Fruit fly (Drosophila melanogaster) whole organism, embryonic: ENCODE measurements around the gene trv.
A peak's percentile ranks its signal among the peaks of the same experiment; 100 is the strongest.

ENCODE experiments used
- Adf1 ChIP-seq: fragments of 200-800 bp; sonication (Bioruptor generic); IDR thresholded peaks from 2 replicates; pipeline ENCODE4 v1.3.6; 2022; ENCODE audit warnings: missing biosample characterization, missing genetic modification characterization
- CG10366 ChIP-seq: fragments of 200-800 bp; sonication (Bioruptor generic); IDR thresholded peaks from 2 replicates; pipeline ENCODE4 v1.3.6; 2022; ENCODE audit warnings: missing biosample characterization, missing genetic modification characterization
- CG12071 ChIP-seq: fragments of 200-800 bp; sonication (Bioruptor generic); optimal IDR thresholded peaks from 3 replicates; lab custom pipeline; 2018; ENCODE audit warnings: missing biosample characterization, mild to moderate bottlenecking, missing genetic modification characterization
- CG12219 ChIP-seq: fragments of 200-800 bp; sonication (Bioruptor generic); optimal IDR thresholded peaks from 3 replicates; lab custom pipeline; 2018; ENCODE audit warnings: missing biosample characterization, mild to moderate bottlenecking, missing genetic modification characterization
- CG15601 ChIP-seq: fragments of 200-800 bp; sonication (Bioruptor generic); optimal IDR thresholded peaks from 3 replicates; lab custom pipeline; 2019; ENCODE audit warnings: missing biosample characterization, mild to moderate bottlenecking, missing genetic modification characterization, moderate library complexity
- CG17186 ChIP-seq: fragments of 200-800 bp; sonication (Bioruptor generic); optimal IDR thresholded peaks from 3 replicates; lab custom pipeline; 2017; ENCODE audit warnings: missing biosample characterization, missing genetic modification reagents, missing genetic modification characterization
- CG17359 ChIP-seq: fragments of 200-800 bp; sonication (Bioruptor generic); optimal IDR thresholded peaks from 3 replicates; lab custom pipeline; 2018; ENCODE audit warnings: missing biosample characterization, mild to moderate bottlenecking, missing genetic modification characterization, moderate library complexity
- CG17568 ChIP-seq: fragments of 200-800 bp; sonication (Bioruptor generic); optimal IDR thresholded peaks from 2 replicates; lab custom pipeline; 2018; ENCODE audit warnings: missing biosample characterization, mild to moderate bottlenecking, missing genetic modification characterization, moderate library complexity
- CG3163 ChIP-seq: fragments of 200-800 bp; sonication (Bioruptor generic); optimal IDR thresholded peaks from 3 replicates; lab custom pipeline; 2016; ENCODE audit warnings: missing biosample characterization, missing genetic modification characterization
- CG3407 ChIP-seq: fragments of 200-800 bp; sonication (Bioruptor generic); optimal IDR thresholded peaks from 2 replicates; lab custom pipeline; 2018; ENCODE audit warnings: missing biosample characterization, mild to moderate bottlenecking, missing genetic modification characterization
- CG4424 ChIP-seq: fragments of 200-800 bp; sonication (Bioruptor generic); optimal IDR thresholded peaks from 3 replicates; lab custom pipeline; 2016; ENCODE audit warnings: missing biosample characterization, missing genetic modification characterization
- Drgx ChIP-seq: fragments of 200-800 bp; sonication (Bioruptor generic); IDR thresholded peaks from 2 replicates; pipeline ENCODE4 v1.3.6; 2022; ENCODE audit warnings: missing biosample characterization, missing genetic modification characterization
- HHEX ChIP-seq: fragments of 200-800 bp; sonication (Bioruptor generic); optimal IDR thresholded peaks from 3 replicates; lab custom pipeline; 2017; ENCODE audit warnings: missing biosample characterization, mild to moderate bottlenecking, missing genetic modification characterization, missing genetic modification reagents
- Hr3 ChIP-seq: fragments of 200-800 bp; sonication (Bioruptor generic); optimal IDR thresholded peaks from 3 replicates; lab custom pipeline; 2016; ENCODE audit warnings: missing biosample characterization, missing genetic modification characterization
- Lim3 ChIP-seq: fragments of 200-800 bp; sonication (Bioruptor generic); IDR thresholded peaks from 2 replicates; pipeline ENCODE4 v1.3.6; 2022; ENCODE audit warnings: missing biosample characterization, missing genetic modification characterization
- MTF-1 ChIP-seq: fragments of 200-800 bp; sonication (Bioruptor generic); optimal IDR thresholded peaks from 2 replicates; lab custom pipeline; 2018; ENCODE audit warnings: missing biosample characterization, mild to moderate bottlenecking, missing genetic modification characterization, borderline replicate concordance
- Max ChIP-seq: fragments of 200-800 bp; sonication (Bioruptor generic); optimal IDR thresholded peaks from 2 replicates; lab custom pipeline; 2016; ENCODE audit warnings: missing biosample characterization, mild to moderate bottlenecking, missing genetic modification characterization
- Neu2 ChIP-seq: fragments of 200-800 bp; sonication (Bioruptor generic); optimal IDR thresholded peaks from 3 replicates; lab custom pipeline; 2016; ENCODE audit warnings: missing biosample characterization, missing genetic modification characterization, borderline replicate concordance
- Opbp ChIP-seq: fragments of 200-800 bp; sonication (Bioruptor generic); IDR thresholded peaks from 3 replicates; pipeline ENCODE4 v1.3.6; 2022; ENCODE audit warnings: missing biosample characterization, missing genetic modification characterization; ENCODE audit not compliant: partially characterized antibody
- Optix ChIP-seq: fragments of 200-800 bp; sonication (Bioruptor generic); IDR thresholded peaks from 3 replicates; pipeline ENCODE4 v1.3.6; 2022; ENCODE audit warnings: missing biosample characterization, missing genetic modification characterization
- Sox100B ChIP-seq: fragments of 200-800 bp; sonication (Bioruptor generic); optimal IDR thresholded peaks from 3 replicates; lab custom pipeline; 2018; ENCODE audit warnings: missing biosample characterization, mild to moderate bottlenecking, missing genetic modification characterization
- bab2 ChIP-seq: fragments of 200-800 bp; sonication (Bioruptor generic); optimal IDR thresholded peaks from 2 replicates; lab custom pipeline; 2016; ENCODE audit warnings: missing biosample characterization, missing genetic modification characterization
- br ChIP-seq: fragments of >200 bp; optimal IDR thresholded peaks from 2 replicates; lab custom pipeline; 2017
- croc ChIP-seq: fragments of 200-800 bp; sonication (Bioruptor generic); conservative IDR thresholded peaks from 3 replicates; pipeline ENCODE4 v1.3.6; 2022; ENCODE audit warnings: missing biosample characterization, missing genetic modification characterization
- ewg ChIP-seq: fragments of 200-800 bp; sonication (Bioruptor generic); optimal IDR thresholded peaks from 3 replicates; lab custom pipeline; 2017; ENCODE audit warnings: mild to moderate bottlenecking, missing biosample characterization, missing genetic modification reagents, missing genetic modification characterization
- lov ChIP-seq, 2 experiments: fragments of 200-800 bp in 1 of 2; fragments of >200 bp in 1 of 2; sonication (Bioruptor generic) in 1 of 2; IDR thresholded peaks in 1 of 2; optimal IDR thresholded peaks in 1 of 2; 2 replicates in 1 of 2; 3 replicates in 1 of 2; pipeline versions ENCODE4 v1.3.6 to Lab custom; 2017 to 2022; ENCODE audit warnings: missing biosample characterization in 1 of 2, missing genetic modification characterization in 1 of 2
- pan ChIP-seq, 4 experiments: fragments of >200 bp in 3 of 4; fragments of 200-800 bp in 1 of 4; sonication (Bioruptor generic) in 1 of 4; optimal IDR thresholded peaks in 3 of 4; IDR thresholded peaks in 1 of 4; 2 replicates each; pipeline versions ENCODE4 v1.3.6 to Lab custom; 2017 to 2022; ENCODE audit warnings: missing biosample characterization in 2 of 4, missing genetic modification characterization in 2 of 4, mixed read lengths in 1 of 4
- tio ChIP-seq: fragments of 200-800 bp; sonication (Bioruptor generic); optimal IDR thresholded peaks from 2 replicates; lab custom pipeline; 2017; ENCODE audit warnings: missing biosample characterization, missing genetic modification characterization, inconsistent platforms

trv gene

DNA sequence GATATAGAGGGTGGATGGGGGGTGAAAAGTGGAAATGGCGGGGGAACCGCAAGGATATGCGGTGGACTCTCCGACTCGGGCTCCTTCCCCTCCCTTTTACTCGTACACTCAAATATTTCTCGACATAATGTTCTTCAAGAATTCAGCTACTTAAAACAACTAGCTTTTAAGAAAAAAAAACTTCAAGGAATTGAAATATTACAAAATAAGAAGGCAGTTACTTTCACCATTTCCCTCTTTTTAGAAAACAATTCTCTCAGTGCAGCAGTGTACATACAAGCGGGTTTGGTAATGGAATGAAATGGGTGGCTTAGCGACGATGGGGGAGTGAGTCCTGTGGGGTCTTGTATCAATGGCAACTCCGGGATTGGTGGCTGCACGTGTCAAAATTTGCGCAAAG, 91.7 kb downstream of the trv start (continued):
- TF ChIP-seq bab2 (GFP tag; lab: Kevin White, UChicago) (peak; percentile 16), CG3407 (no peak), Lim3 (GFP tag; lab: Robert Waterston, UW) (no peak), Neu2 (no peak), Opbp (GFP tag; lab: Robert Waterston, UW) (no peak), CG12219 (GFP tag; lab: Kevin White, UChicago) (no peak), Hr3 (GFP tag; lab: Kevin White, UChicago) (no peak), CG17568 (GFP tag; lab: Kevin White, UChicago) (no peak), HHEX (GFP tag; lab: Kevin White, UChicago) (peak; percentile 9), CG17186 (GFP tag; lab: Kevin White, UChicago) (no peak), CG10366 (no peak), CG4424 (GFP tag; lab: Kevin White, UChicago) (no peak), Adf1 (GFP tag; lab: Robert Waterston, UW) (no peak), Drgx (GFP tag; lab: Robert Waterston, UW) (no peak), CG17359 (tag; lab: Kevin White, UChicago) (peak; percentile 67), Optix (GFP tag; lab: Robert Waterston, UW) (no peak), pan (optimal IDR thresholded peaks at IDR 0.05; lab: Kevin White, UChicago) (no peak), pan (GFP tag; optimal IDR thresholded peaks at IDR 0.05 in 1 of 2, IDR thresholded peaks at IDR 0.05 in 1 of 2) (peak in 1 of 2 experiments; percentile 14), Max (GFP tag; lab: Kevin White, UChicago) (no peak), CG12071 (GFP tag; lab: Kevin White, UChicago) (peak; percentile 19), tio (GFP tag; lab: Kevin White, UChicago) (no peak), ewg (GFP tag; lab: Kevin White, UChicago) (peak; percentile 16), CG3163 (GFP tag; lab: Kevin White, UChicago) (no peak), Sox100B (peak; percentile 12), croc (no peak), lov (optimal IDR thresholded peaks at IDR 0.05; lab: Kevin White, UChicago) (no peak), lov (GFP tag; IDR thresholded peaks at IDR 0.05; lab: Robert Waterston, UW) (no peak)

DNA sequence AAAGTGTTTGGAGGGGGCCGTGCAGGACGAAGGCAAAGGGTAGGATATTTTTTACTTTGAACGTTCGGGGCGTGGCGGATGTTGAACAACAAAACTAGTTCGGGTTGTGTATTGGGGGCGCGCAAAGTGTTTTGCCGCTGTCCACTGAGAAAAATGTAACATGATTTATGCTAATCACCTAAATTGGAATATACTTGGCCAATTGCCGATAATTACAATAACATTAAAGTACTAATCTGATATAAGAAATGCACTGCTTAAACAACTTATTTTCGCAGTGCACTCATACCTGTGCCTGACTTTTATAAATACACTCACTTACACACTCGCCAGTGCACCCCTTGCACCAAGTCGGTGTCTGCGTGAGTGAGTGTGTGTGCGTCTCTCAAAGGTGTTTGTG, 99.8 kb downstream of the trv start:
- TF ChIP-seq MTF-1 (GFP tag; lab: Kevin White, UChicago): no peak
- no peak for TF ChIP-seq br (lab: Kevin White, UChicago)
- TF ChIP-seq CG15601 (tag; lab: Kevin White, UChicago): no peak
- TF ChIP-seq Drgx (GFP tag; lab: Robert Waterston, UW): peak; percentile 31; the same call in 1 of the 2 replicates
